Fruit fly (Drosophila melanogaster) whole organism: ENCODE data around the gene feo.

Experiments
- CG8478 ChIP-seq: fragments of >200 bp; optimal IDR thresholded peaks from 2 replicates; lab custom pipeline; 2018; ENCODE audit warnings: inconsistent platforms
- Dll ChIP-seq: fragments of >200 bp; optimal IDR thresholded peaks from 2 replicates; lab custom pipeline; 2017
- EcR ChIP-seq, 2 experiments: fragments of >200 bp; optimal IDR thresholded peaks; 2 replicates each; lab custom pipeline; 2017; ENCODE audit warnings: missing biosample characterization in 2 of 2, missing genetic modification characterization in 2 of 2, missing genetic modification reagents in 2 of 2
- pan ChIP-seq: fragments of >200 bp; optimal IDR thresholded peaks from 2 replicates; lab custom pipeline; 2017
- psq ChIP-seq: fragments of >200 bp; optimal IDR thresholded peaks from 2 replicates; lab custom pipeline; 2017
- usp ChIP-seq: fragments of >200 bp; optimal IDR thresholded peaks from 2 replicates; lab custom pipeline; 2017; ENCODE audit warnings: missing biosample characterization, missing genetic modification characterization, mixed read lengths

Gene feo

dm6 chrX:10854686-10855085 is at the start of gene feo:
feo (minus strand) TSS chrX:10854869.
- TF ChIP-seq pan = no peak
- no peak for TF ChIP-seq usp (GFP tag; lab: Kevin White, UChicago)
- TF ChIP-seq psq = no peak
- TF ChIP-seq CG8478 (lab: Kevin White, UChicago) = no peak
- no peak for TF ChIP-seq EcR (GFP tag; optimal IDR thresholded peaks at IDR 0.05; lab: Kevin White, UChicago)
- no peak for TF ChIP-seq Dll (lab: Kevin White, UChicago)

- TF ChIP-seq usp (GFP tag; lab: Kevin White, UChicago) (no peak), EcR (GFP tag; optimal IDR thresholded peaks at IDR 0.05; lab: Kevin White, UChicago) (no peak), psq (no peak), Dll (lab: Kevin White, UChicago) (no peak), pan (no peak), CG8478 (lab: Kevin White, UChicago) (no peak)
Observed at dm6 chrX:10899665-10900064, 45.0 kb upstream of the feo start, which contains the start of gene CG15208. CG15208 (plus strand) TSS chrX:10899965.

dm6 chrX:10899232-10899631 is 44.6 kb upstream of the feo start, which contains the start of gene CG1582:
CG1582 (minus strand) TSS chrX:10899302.
- TF ChIP-seq pan (no peak), CG8478 (lab: Kevin White, UChicago) (no peak), Dll (lab: Kevin White, UChicago) (no peak), usp (GFP tag; lab: Kevin White, UChicago) (no peak), psq (no peak), EcR (GFP tag; optimal IDR thresholded peaks at IDR 0.05; lab: Kevin White, UChicago) (no peak)

DNA sequence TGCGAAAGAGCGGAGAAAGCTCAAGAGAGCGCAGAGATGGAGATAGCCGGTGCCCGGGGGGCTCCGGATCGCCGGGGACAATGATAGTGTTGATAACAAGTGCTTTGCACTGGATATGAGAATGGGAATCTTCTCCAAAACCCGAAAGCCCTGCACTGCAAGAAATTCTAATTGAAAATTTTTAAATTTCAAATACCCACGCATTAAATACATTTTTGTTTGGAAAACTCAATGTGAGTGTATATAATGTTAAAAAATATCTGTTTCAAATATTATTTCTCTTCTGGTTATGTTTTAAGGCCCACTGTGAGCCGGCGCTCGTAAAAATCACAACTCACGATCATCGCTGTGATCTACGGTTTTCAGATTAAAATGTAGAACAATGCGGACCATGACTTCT is 38.5 kb upstream of the feo start:
- TF ChIP-seq EcR (GFP tag; optimal IDR thresholded peaks at IDR 0.05; lab: Kevin White, UChicago) (no peak), usp (GFP tag; lab: Kevin White, UChicago) (no peak), CG8478 (lab: Kevin White, UChicago) (no peak), Dll (lab: Kevin White, UChicago) (no peak), psq (no peak), pan (no peak)

dm6 chrX:10891150-10891549 is 36.5 kb upstream of the feo start, which contains the start of gene Ork1:
Ork1 (minus strand) TSS chrX:10891250.
- TF ChIP-seq usp (GFP tag; lab: Kevin White, UChicago) = no peak
- no peak for TF ChIP-seq Dll (lab: Kevin White, UChicago)
- TF ChIP-seq EcR (GFP tag; optimal IDR thresholded peaks at IDR 0.05; lab: Kevin White, UChicago) = no peak
- TF ChIP-seq psq = no peak
- TF ChIP-seq pan = no peak
- no peak for TF ChIP-seq CG8478 (lab: Kevin White, UChicago)

DNA sequence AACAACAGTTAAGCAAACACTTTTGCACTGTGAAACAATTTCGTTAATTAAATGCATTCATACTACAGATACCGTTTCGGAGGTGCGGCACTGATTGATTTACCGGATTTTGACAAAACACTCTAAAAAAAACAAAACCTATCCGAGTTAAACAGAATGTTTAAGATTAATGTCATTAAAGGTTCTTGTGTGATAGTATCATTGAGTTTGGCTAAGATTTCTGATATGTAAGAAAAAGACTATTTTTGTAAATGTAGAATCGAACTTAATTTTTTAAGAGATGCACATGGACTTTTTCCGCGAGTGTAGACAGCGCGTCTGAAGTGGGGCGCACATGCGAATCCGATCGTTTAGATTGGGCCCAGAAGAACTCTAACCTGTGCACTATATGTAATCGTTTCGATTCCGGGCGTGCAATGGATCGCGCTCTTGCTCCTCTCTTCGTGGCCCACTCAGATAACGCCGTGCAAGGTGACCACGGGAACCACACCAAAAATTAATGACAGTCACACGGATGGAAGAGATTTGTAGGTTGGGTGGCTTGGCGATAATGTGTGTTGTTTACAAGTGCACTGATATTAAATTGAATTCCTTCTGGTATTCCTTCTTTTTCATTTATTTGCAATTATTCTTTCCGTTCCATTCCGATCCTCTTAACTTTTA is 35.4 kb upstream of the feo start:
- TF ChIP-seq CG8478 (lab: Kevin White, UChicago) = no peak
- TF ChIP-seq psq = no peak
- TF ChIP-seq EcR (GFP tag; optimal IDR thresholded peaks at IDR 0.05; lab: Kevin White, UChicago) = no peak
- TF ChIP-seq Dll (lab: Kevin White, UChicago) = no peak
- no peak for TF ChIP-seq usp (GFP tag; lab: Kevin White, UChicago)
- TF ChIP-seq pan = no peak

- TF ChIP-seq psq = no peak
- no peak for TF ChIP-seq EcR (GFP tag; optimal IDR thresholded peaks at IDR 0.05; lab: Kevin White, UChicago)
- no peak for TF ChIP-seq Dll (lab: Kevin White, UChicago)
- TF ChIP-seq CG8478 (lab: Kevin White, UChicago) = no peak
- no peak for TF ChIP-seq usp (GFP tag; lab: Kevin White, UChicago)
- no peak for TF ChIP-seq pan
Observed at dm6 chrX:10887643-10888042, 33.0 kb upstream of the feo start.

dm6 chrX:10886418-10886817 is 31.7 kb upstream of the feo start:
- TF ChIP-seq usp (GFP tag; lab: Kevin White, UChicago) (no peak), CG8478 (lab: Kevin White, UChicago) (no peak), pan (no peak), psq (no peak), EcR (GFP tag; optimal IDR thresholded peaks at IDR 0.05; lab: Kevin White, UChicago) (no peak), Dll (lab: Kevin White, UChicago) (no peak)

dm6 chrX:10883740-10884139 is 29.1 kb upstream of the feo start:
- TF ChIP-seq CG8478 (lab: Kevin White, UChicago) (no peak), EcR (GFP tag; optimal IDR thresholded peaks at IDR 0.05; lab: Kevin White, UChicago) (no peak), pan (no peak), Dll (lab: Kevin White, UChicago) (no peak), psq (no peak), usp (GFP tag; lab: Kevin White, UChicago) (no peak)

DNA sequence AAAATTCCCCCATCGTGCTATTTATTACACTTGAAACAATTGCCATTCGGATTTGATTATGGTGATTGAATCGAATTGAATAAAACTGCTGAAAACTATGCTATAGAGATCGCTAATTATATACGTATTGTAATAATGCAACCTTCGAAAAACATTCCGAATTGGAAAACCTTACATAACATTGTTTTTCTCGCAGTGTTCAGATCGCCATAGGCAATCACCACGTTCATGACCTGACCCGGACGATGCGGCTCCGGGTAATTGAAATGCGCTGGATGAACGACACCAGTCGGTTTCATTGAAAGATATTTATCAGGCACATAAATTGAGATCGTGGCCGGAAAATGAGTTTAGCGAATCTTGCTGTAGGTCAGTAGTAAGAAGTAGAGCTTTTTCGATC is 28.1 kb upstream of the feo start:
- TF ChIP-seq usp (GFP tag; lab: Kevin White, UChicago) = no peak
- no peak for TF ChIP-seq CG8478 (lab: Kevin White, UChicago)
- TF ChIP-seq EcR (GFP tag; optimal IDR thresholded peaks at IDR 0.05; lab: Kevin White, UChicago) = no peak
- no peak for TF ChIP-seq Dll (lab: Kevin White, UChicago)
- TF ChIP-seq pan = no peak
- no peak for TF ChIP-seq psq

- TF ChIP-seq psq = no peak
- TF ChIP-seq EcR (GFP tag; optimal IDR thresholded peaks at IDR 0.05; lab: Kevin White, UChicago) = no peak
- no peak for TF ChIP-seq usp (GFP tag; lab: Kevin White, UChicago)
- TF ChIP-seq pan = no peak
- TF ChIP-seq CG8478 (lab: Kevin White, UChicago) = no peak
- TF ChIP-seq Dll (lab: Kevin White, UChicago) = no peak
Observed at dm6 chrX:10877087-10877935, 22.6 kb upstream of the feo start, which contains the start of gene CG1637. CG1637 (minus strand) TSS chrX:10877893.
